Worm (Caenorhabditis elegans) whole organism, L4 larva: Measurements from ENCODE around the gene C28G1.2.

Source experiments
- T20F7.1 ChIP-seq: fragments of 200-800 bp; sonication (Bioruptor generic); optimal IDR thresholded peaks from 2 replicates; lab custom pipeline; 2018; ENCODE audit warnings: mild to moderate bottlenecking, missing genetic modification characterization, missing compliant biosample characterization
- Y48G9A.11 ChIP-seq: fragments of 200-800 bp; sonication (Bioruptor generic); IDR thresholded peaks from 2 replicates; pipeline ENCODE4 v1.3.6; 2022; ENCODE audit warnings: missing genetic modification reagents, missing genetic modification characterization, missing compliant biosample characterization
- ZK546.5 ChIP-seq, 2 experiments: sonication (generic microtip); optimal IDR thresholded peaks; 2 replicates each; lab custom pipeline; 2017; ENCODE audit warnings: missing biosample characterization in 2 of 2, missing genetic modification characterization in 2 of 2
- aly-2 ChIP-seq: sonication (generic microtip); optimal IDR thresholded peaks from 2 replicates; lab custom pipeline; 2018; ENCODE audit warnings: missing biosample characterization, missing genetic modification characterization
- lin-39 ChIP-seq: fragments of 150-350 bp; optimal IDR thresholded peaks from 2 replicates; lab custom pipeline; 2014; ENCODE audit warnings: missing biosample characterization, missing genetic modification reagents, missing genetic modification characterization
- nhr-28 ChIP-seq: fragments of 150-350 bp; optimal IDR thresholded peaks from 2 replicates; lab custom pipeline; 2014; ENCODE audit warnings: missing biosample characterization, missing genetic modification characterization
- nhr-77 ChIP-seq: fragments of 150-350 bp; optimal IDR thresholded peaks from 2 replicates; lab custom pipeline; 2014; ENCODE audit warnings: missing biosample characterization, missing genetic modification characterization
- spr-1 ChIP-seq: sonication (generic microtip); optimal IDR thresholded peaks from 2 replicates; lab custom pipeline; 2016; ENCODE audit warnings: mild to moderate bottlenecking, missing genetic modification characterization, missing compliant biosample characterization
- zip-2 ChIP-seq: fragments of 150-350 bp; optimal IDR thresholded peaks from 2 replicates; lab custom pipeline; 2014; ENCODE audit warnings: missing biosample characterization, missing genetic modification characterization

DNA sequence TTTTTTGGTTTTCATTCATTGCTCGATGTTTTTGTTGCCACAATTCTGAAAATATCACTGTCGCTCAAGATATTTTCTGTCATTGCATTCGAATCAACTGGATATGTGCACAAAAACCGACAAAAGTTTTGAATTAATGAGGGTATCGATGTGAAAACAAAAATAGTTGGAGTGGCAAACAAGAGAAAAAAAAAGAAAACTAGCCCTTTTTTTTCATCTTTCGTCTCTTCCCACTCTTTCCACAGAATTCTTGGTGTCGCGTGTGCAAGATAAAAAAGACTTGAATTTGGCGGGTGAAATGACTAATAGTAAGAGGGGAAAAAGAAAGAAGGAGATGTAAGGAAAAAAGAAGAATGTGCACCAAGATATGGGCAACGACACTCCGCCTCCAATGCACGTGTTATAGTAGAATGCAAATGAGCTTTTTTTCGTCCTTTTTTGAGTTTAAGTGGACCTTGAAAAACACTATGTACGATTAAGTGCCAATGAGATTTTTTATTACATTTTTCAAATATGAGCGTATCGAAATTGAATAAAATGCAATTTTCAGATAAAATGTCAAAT is 33.4 kb downstream of the C28G1.2 start, which contains the start of the genes ubc-22 and ubc-21:
- TF ChIP-seq lin-39 (tag; lab: Kevin White, UChicago): no peak
- no peak for TF ChIP-seq Y48G9A.11 (GFP tag; lab: Robert Waterston, UW)
- no peak for TF ChIP-seq spr-1 (tag; lab: Kevin White, UChicago)
- no peak for TF ChIP-seq ZK546.5 (tag; optimal IDR thresholded peaks at IDR 0.05; lab: Kevin White, UChicago)
- TF ChIP-seq nhr-28 (tag; lab: Kevin White, UChicago): no peak
- TF ChIP-seq aly-2 (tag; lab: Kevin White, UChicago): no peak
- TF ChIP-seq T20F7.1 (GFP tag; lab: Kevin White, UChicago): peak; percentile 5
- TF ChIP-seq zip-2 (tag; lab: Kevin White, UChicago): no peak
- TF ChIP-seq nhr-77 (tag; lab: Kevin White, UChicago): no peak
